Worm (Caenorhabditis elegans) whole organism, L1 larva: ENCODE results near the gene mfsd-12.

Experiments used
- C16A3.4 ChIP-seq: fragments of 150-350 bp; optimal IDR thresholded peaks from 2 replicates; lab custom pipeline; 2014; ENCODE audit warnings: missing biosample characterization, missing genetic modification characterization
- C34B4.2 ChIP-seq: sonication (generic microtip); optimal IDR thresholded peaks from 2 replicates; lab custom pipeline; 2017; ENCODE audit warnings: mild to moderate bottlenecking, missing genetic modification characterization, missing compliant biosample characterization
- F16B12.6 ChIP-seq: fragments of 150-350 bp; optimal IDR thresholded peaks from 2 replicates; lab custom pipeline; 2014; ENCODE audit warnings: missing biosample characterization, missing genetic modification characterization
- aha-1 ChIP-seq: fragments of 150-350 bp; optimal IDR thresholded peaks from 2 replicates; lab custom pipeline; 2014; ENCODE audit warnings: missing biosample characterization, missing genetic modification characterization
- ama-1 ChIP-seq: fragments of 150-350 bp; optimal IDR thresholded peaks from 2 replicates; lab custom pipeline; 2014
- blmp-1 ChIP-seq: fragments of 150-350 bp; optimal IDR thresholded peaks from 2 replicates; lab custom pipeline; 2014; ENCODE audit warnings: missing biosample characterization, missing genetic modification characterization
- ceh-90 ChIP-seq: sonication (generic microtip); optimal IDR thresholded peaks from 2 replicates; lab custom pipeline; 2016; ENCODE audit warnings: missing genetic modification characterization, missing compliant biosample characterization
- efl-1 ChIP-seq, 4 experiments: fragments of 150-350 bp; optimal IDR thresholded peaks in 3 of 4; peaks in 1 of 4; 1 replicate in 1 of 4; 2 replicates in 3 of 4; lab custom pipeline; 2014; ENCODE audit warnings: missing biosample characterization in 2 of 4, missing genetic modification characterization in 2 of 4, missing genetic modification reagents in 2 of 4
- egl-13 ChIP-seq: sonication (generic microtip); optimal IDR thresholded peaks from 2 replicates; lab custom pipeline; 2016; ENCODE audit warnings: missing genotype, missing genetic modification reagents, missing genetic modification characterization, missing compliant biosample characterization
- egl-27 ChIP-seq, 2 experiments: fragments of 150-350 bp in 1 of 2; sonication (generic microtip); optimal IDR thresholded peaks; 3 replicates each; lab custom pipeline; 2017 to 2018; ENCODE audit warnings: missing biosample characterization in 2 of 2, missing genetic modification characterization in 2 of 2, missing genetic modification reagents in 2 of 2
- elt-2 ChIP-seq: sonication (generic microtip); optimal IDR thresholded peaks from 2 replicates; lab custom pipeline; 2016; ENCODE audit warnings: missing genetic modification characterization, mild to moderate bottlenecking, inconsistent platforms, missing compliant biosample characterization, missing genetic modification reagents
- elt-3 ChIP-seq, 6 experiments: fragments of 150-350 bp in 1 of 6; sonication (generic microtip); optimal IDR thresholded peaks; 2 replicates each; lab custom pipeline; 2017 to 2018; ENCODE audit warnings: missing biosample characterization in 6 of 6, missing genetic modification characterization in 6 of 6, inconsistent platforms in 1 of 6
- ets-5 ChIP-seq: fragments of 200-800 bp; sonication (Bioruptor generic); IDR thresholded peaks from 2 replicates; pipeline ENCODE4 v1.3.6; 2022; ENCODE audit warnings: missing genetic modification characterization, missing compliant biosample characterization
- fkh-10 ChIP-seq: sonication (generic microtip); optimal IDR thresholded peaks from 2 replicates; lab custom pipeline; 2017; ENCODE audit warnings: missing biosample characterization, missing genetic modification reagents, missing genetic modification characterization
- fkh-4 ChIP-seq: sonication (generic microtip); optimal IDR thresholded peaks from 2 replicates; lab custom pipeline; 2016; ENCODE audit warnings: missing compliant biosample characterization, missing genetic modification characterization, borderline replicate concordance
- fkh-8 ChIP-seq: sonication (generic microtip); optimal IDR thresholded peaks from 2 replicates; lab custom pipeline; 2016; ENCODE audit warnings: mild to moderate bottlenecking, missing genetic modification characterization, missing compliant biosample characterization
- grh-1 ChIP-seq: fragments of 200-800 bp; sonication (Bioruptor generic); IDR thresholded peaks from 2 replicates; pipeline ENCODE4 v1.3.6; 2022; ENCODE audit warnings: missing genetic modification reagents, missing genetic modification characterization, missing compliant biosample characterization
- hlh-4 ChIP-seq: sonication (generic microtip); optimal IDR thresholded peaks from 2 replicates; lab custom pipeline; 2016; ENCODE audit warnings: mild to moderate bottlenecking, missing genetic modification characterization, missing compliant biosample characterization
- irx-1 ChIP-seq: sonication (generic microtip); optimal IDR thresholded peaks from 2 replicates; lab custom pipeline; 2016; ENCODE audit warnings: missing genetic modification characterization, missing compliant biosample characterization
- isw-1 ChIP-seq: fragments of 200-800 bp; sonication (Bioruptor generic); IDR thresholded peaks from 2 replicates; pipeline ENCODE4 v1.3.6; 2022; ENCODE audit warnings: missing genetic modification characterization, missing compliant biosample characterization
- lin-14 ChIP-seq: fragments of 200-800 bp; sonication (Bioruptor generic); optimal IDR thresholded peaks from 2 replicates; lab custom pipeline; 2018; ENCODE audit warnings: mild to moderate bottlenecking, missing genetic modification characterization, moderate library complexity, missing compliant biosample characterization
- lin-39 ChIP-seq: fragments of 150-350 bp; optimal IDR thresholded peaks from 2 replicates; lab custom pipeline; 2014; ENCODE audit warnings: missing biosample characterization, missing genetic modification reagents, missing genetic modification characterization
- lir-3 ChIP-seq: sonication (generic microtip); optimal IDR thresholded peaks from 2 replicates; lab custom pipeline; 2016; ENCODE audit warnings: mild to moderate bottlenecking, missing genetic modification characterization, moderate library complexity, missing compliant biosample characterization; ENCODE audit not compliant: poor library complexity
- nhr-12 ChIP-seq: sonication (generic microtip); optimal IDR thresholded peaks from 2 replicates; lab custom pipeline; 2017; ENCODE audit warnings: missing biosample characterization, missing genetic modification characterization
- nhr-28 ChIP-seq: fragments of 150-350 bp; optimal IDR thresholded peaks from 2 replicates; lab custom pipeline; 2014; ENCODE audit warnings: missing biosample characterization, missing genetic modification characterization
- nhr-71 ChIP-seq: sonication (generic microtip); optimal IDR thresholded peaks from 2 replicates; lab custom pipeline; 2016; ENCODE audit warnings: mild to moderate bottlenecking, missing genetic modification characterization, moderate library complexity, missing compliant biosample characterization
- nhr-76 ChIP-seq: sonication (generic microtip); optimal IDR thresholded peaks from 2 replicates; lab custom pipeline; 2017; ENCODE audit warnings: missing biosample characterization, missing genetic modification characterization
- nhr-84 ChIP-seq: sonication (generic microtip); optimal IDR thresholded peaks from 2 replicates; lab custom pipeline; 2017; ENCODE audit warnings: missing biosample characterization, missing genetic modification characterization
- nhr-85 ChIP-seq: sonication (generic microtip); peaks from one replicate; lab custom pipeline; 2016; ENCODE audit warnings: missing genetic modification characterization, inconsistent platforms, missing compliant biosample characterization
- nhr-90 ChIP-seq: sonication (generic microtip); optimal IDR thresholded peaks from 2 replicates; lab custom pipeline; 2016; ENCODE audit warnings: mild to moderate bottlenecking, missing genetic modification characterization, missing compliant biosample characterization; ENCODE audit not compliant: poor library complexity
- rnt-1 ChIP-seq: sonication (generic microtip); optimal IDR thresholded peaks from 2 replicates; lab custom pipeline; 2016; ENCODE audit warnings: mild to moderate bottlenecking, missing genetic modification characterization, moderate library complexity, missing compliant biosample characterization
- snpc-4 ChIP-seq: fragments of 150-350 bp; optimal IDR thresholded peaks from 2 replicates; lab custom pipeline; 2014; ENCODE audit warnings: missing biosample characterization, missing genetic modification characterization
- snu-23 ChIP-seq: sonication (generic microtip); optimal IDR thresholded peaks from 2 replicates; lab custom pipeline; 2016; ENCODE audit warnings: missing genetic modification characterization, missing compliant biosample characterization
- sox-4 ChIP-seq: sonication (generic microtip); optimal IDR thresholded peaks from 2 replicates; lab custom pipeline; 2016; ENCODE audit warnings: missing genetic modification characterization, missing compliant biosample characterization
- sptf-1 ChIP-seq: fragments of 150-350 bp; optimal IDR thresholded peaks from 2 replicates; lab custom pipeline; 2014; ENCODE audit warnings: missing biosample characterization, missing genetic modification characterization
- unc-30 ChIP-seq: sonication (generic microtip); optimal IDR thresholded peaks from 2 replicates; lab custom pipeline; 2017; ENCODE audit warnings: missing biosample characterization, missing genetic modification characterization
- unc-86 ChIP-seq: sonication (generic microtip); optimal IDR thresholded peaks from 2 replicates; lab custom pipeline; 2016; ENCODE audit warnings: missing genetic modification characterization, missing compliant biosample characterization
- vab-15 ChIP-seq: sonication (generic microtip); optimal IDR thresholded peaks from 2 replicates; lab custom pipeline; 2017; ENCODE audit warnings: missing genotype, mild to moderate bottlenecking, missing genetic modification characterization, missing compliant biosample characterization
- zag-1 ChIP-seq: fragments of 150-350 bp; optimal IDR thresholded peaks from 2 replicates; lab custom pipeline; 2014; ENCODE audit warnings: missing biosample characterization, missing genetic modification characterization
- zip-4 ChIP-seq: fragments of 200-800 bp; sonication (Bioruptor generic); optimal IDR thresholded peaks from 2 replicates; lab custom pipeline; 2018; ENCODE audit warnings: mild to moderate bottlenecking, missing genetic modification characterization, moderate library complexity, missing compliant biosample characterization

The mfsd-12 gene

ce11 chrX:4620019-4620418, 47.9 kb upstream of the mfsd-12 start (continued):
- TF ChIP-seq fkh-4 (tag; lab: Kevin White, UChicago) (no peak), egl-27 (tag; optimal IDR thresholded peaks at IDR 0.05; lab: Kevin White, UChicago) (no peak), ceh-90 (no peak), blmp-1 (no peak), fkh-8 (tag; lab: Kevin White, UChicago) (peak; percentile 19), sox-4 (tag; lab: Kevin White, UChicago) (no peak), nhr-76 (no peak), fkh-10 (GFP tag; lab: Kevin White, UChicago) (peak; percentile 30), unc-30 (tag; lab: Kevin White, UChicago) (no peak), nhr-71 (tag; lab: Kevin White, UChicago) (no peak)
- TF ChIP-seq, all 84 proteins: peak for 8

- peak; percentile 24 for TF ChIP-seq fkh-8 (tag; lab: Kevin White, UChicago)
- TF ChIP-seq C16A3.4 (tag; lab: Kevin White, UChicago): no peak
- TF ChIP-seq C34B4.2 (tag; lab: Kevin White, UChicago): no peak
- no peak for TF ChIP-seq elt-3 (tag; optimal IDR thresholded peaks at IDR 0.05; lab: Kevin White, UChicago)
These were observed 45.9 kb upstream of the mfsd-12 start, which contains the start of gene C46C11.3 for ce11 chrX:4622024-4622423. Gene C46C11.3, plus strand, starts transcription at chrX:4622324.

- TF ChIP-seq efl-1 (optimal IDR thresholded peaks at IDR 0.05; lab: Kevin White, UChicago) (no peak), efl-1 (GFP tag; optimal IDR thresholded peaks at IDR 0.05 in 1 of 2; lab: Kevin White, UChicago) (peak in 1 of 2 experiments; percentile 80), F16B12.6 (tag; lab: Kevin White, UChicago) (no peak), grh-1 (GFP tag; lab: Robert Waterston, UW) (no peak), lin-39 (tag; lab: Kevin White, UChicago) (no peak), elt-2 (no peak), ets-5 (GFP tag; lab: Robert Waterston, UW) (no peak), fkh-10 (GFP tag; lab: Kevin White, UChicago) (peak; percentile 39), ama-1 (lab: Kevin White, UChicago) (no peak), lin-14 (GFP tag; lab: Kevin White, UChicago) (peak; percentile 62), nhr-12 (tag; lab: Kevin White, UChicago) (no peak), nhr-90 (tag; lab: Kevin White, UChicago) (no peak), sptf-1 (no peak), irx-1 (tag; lab: Kevin White, UChicago) (no peak), zip-4 (GFP tag; lab: Kevin White, UChicago) (no peak), nhr-28 (tag; lab: Kevin White, UChicago) (no peak), isw-1 (GFP tag; lab: Robert Waterston, UW) (no peak), egl-13 (no peak), nhr-85 (tag; lab: Kevin White, UChicago) (no peak)
These were observed 44.2 kb upstream of the mfsd-12 start for ce11 chrX:4623707-4624106.

ce11 chrX:4625080-4625479, 42.8 kb upstream of the mfsd-12 start:
- TF ChIP-seq vab-15 (tag; lab: Kevin White, UChicago) (no peak), efl-1 (optimal IDR thresholded peaks at IDR 0.05; lab: Kevin White, UChicago) (no peak), efl-1 (GFP tag; optimal IDR thresholded peaks at IDR 0.05 in 1 of 2; lab: Kevin White, UChicago) (no peak), sox-4 (tag; lab: Kevin White, UChicago) (no peak), hlh-4 (tag; lab: Kevin White, UChicago) (peak; percentile 92), lir-3 (no peak), aha-1 (tag; lab: Kevin White, UChicago) (no peak), nhr-84 (tag; lab: Kevin White, UChicago) (no peak), rnt-1 (tag; lab: Kevin White, UChicago) (no peak), unc-86 (tag; lab: Kevin White, UChicago) (no peak), zag-1 (tag; lab: Kevin White, UChicago) (no peak), fkh-8 (tag; lab: Kevin White, UChicago) (peak; percentile 41), snu-23 (GFP tag; lab: Kevin White, UChicago) (no peak), nhr-71 (tag; lab: Kevin White, UChicago) (peak; percentile 11), snpc-4 (tag; lab: Kevin White, UChicago) (no peak)
